Worm (Caenorhabditis elegans): Measurements from ENCODE around the gene mtx-2.

DNA sequence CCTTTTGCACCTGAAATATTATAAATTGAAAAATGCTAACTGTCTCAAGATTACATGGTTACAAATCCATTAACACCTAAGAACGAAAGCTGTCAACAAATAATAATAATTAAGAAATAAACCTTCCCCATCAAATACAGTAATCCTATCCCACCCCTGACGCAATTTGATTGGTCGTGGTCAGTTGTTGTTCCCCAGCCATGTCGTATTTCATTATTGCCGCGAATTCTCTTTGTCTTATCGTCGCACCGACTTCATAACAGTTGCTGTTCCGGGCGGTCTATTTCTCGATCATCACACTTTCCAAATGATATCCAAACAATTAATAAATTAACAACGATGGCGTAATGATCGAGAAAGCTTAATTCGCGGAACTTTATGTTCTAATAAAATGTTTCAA lies 15.1 kb upstream of the mtx-2 start:
- TF ChIP-seq klf-2 (GFP tag; conservative IDR thresholded peaks at IDR 0.05) (no peak), med-1 (GFP tag; optimal IDR thresholded peaks at IDR 0.05; ENCODE audit: insufficient read depth) (no peak), cog-1 (tag; optimal IDR thresholded peaks at IDR 0.05) (no peak), ztf-23 (GFP tag; IDR thresholded peaks at IDR 0.05) (no peak), tab-1 (GFP tag; IDR thresholded peaks at IDR 0.05) (no peak), flt-1 (GFP tag; IDR thresholded peaks at IDR 0.05) (no peak), ref-1 (GFP tag; conservative IDR thresholded peaks at IDR 0.05) (no peak), T22C8.4 (GFP tag; IDR thresholded peaks at IDR 0.05) (no peak), ztf-29 (GFP tag; IDR thresholded peaks at IDR 0.05) (no peak)

Measured in whole organism, midembryonic.